Fruit fly (Drosophila melanogaster): ENCODE data around the gene eff.

Gene eff

dm6 chr3R:14740658-14741191 is 394 bp downstream of the eff start (continued):
- TF ChIP-seq Dbx (GFP tag; IDR thresholded peaks at IDR 0.05) (peak; percentile 81), CG17829 (tag; optimal IDR thresholded peaks at IDR 0.05) (peak; percentile 62), emc (GFP tag; optimal IDR thresholded peaks at IDR 0.05) (peak; percentile 33), CG10654 (GFP tag; optimal IDR thresholded peaks at IDR 0.05) (no peak), CG13775 (GFP tag; optimal IDR thresholded peaks at IDR 0.05) (peak; percentile 38), sima (GFP tag; optimal IDR thresholded peaks at IDR 0.05) (no peak), gce (GFP tag; IDR thresholded peaks at IDR 0.05) (no peak; the same call in 2 of the 3 replicates), tx (GFP tag; optimal IDR thresholded peaks at IDR 0.05) (peak; percentile 41), grn (GFP tag; optimal IDR thresholded peaks at IDR 0.05) (no peak), aop (GFP tag; IDR thresholded peaks at IDR 0.05) (peak; percentile 7; the same call in 1 of the 2 replicates), Atf-2 (GFP tag; optimal IDR thresholded peaks at IDR 0.05) (peak; percentile 52), MESR4 (GFP tag; optimal IDR thresholded peaks at IDR 0.05) (peak; percentile 77), stc (GFP tag; IDR thresholded peaks at IDR 0.05) (no peak), CkIIα-i1 (GFP tag; IDR thresholded peaks at IDR 0.05) (no peak), CG3281 (GFP tag; optimal IDR thresholded peaks at IDR 0.05) (peak; percentile 64), Awh (GFP tag; IDR thresholded peaks at IDR 0.05) (no peak), CG17568 (GFP tag; optimal IDR thresholded peaks at IDR 0.05) (no peak), Trl (optimal IDR thresholded peaks at IDR 0.05) (no peak), Trl (GFP tag; optimal IDR thresholded peaks at IDR 0.05) (peak; percentile 69), MTF-1 (GFP tag; optimal IDR thresholded peaks at IDR 0.05; ENCODE audit: borderline replicate concordance) (peak; percentile 40), CG7357 (GFP tag; IDR thresholded peaks at IDR 0.05) (peak; percentile 42; the same call in 1 of the 3 replicates), Opbp (GFP tag; IDR thresholded peaks at IDR 0.05; ENCODE audit: partially characterized antibody) (0 out of 3 replicates have a peak, but pooled peaks have one; percentile 46), Drgx (GFP tag; IDR thresholded peaks at IDR 0.05) (peak; percentile 65), tll (GFP tag; optimal IDR thresholded peaks at IDR 0.05) (peak in 1 of 2 experiments; percentile 21), CG14667 (GFP tag; IDR thresholded peaks at IDR 0.05) (peak; percentile 20; the same call in 1 of the 2 replicates), CG10321 (GFP tag; IDR thresholded peaks at IDR 0.05) (peak; percentile 99), trem (tag; optimal IDR thresholded peaks at IDR 0.05) (peak; percentile 26), run (tag; optimal IDR thresholded peaks at IDR 0.05) (peak; percentile 13), CG4282 (GFP tag; optimal IDR thresholded peaks at IDR 0.05) (peak; percentile 34), CG14441 (GFP tag; IDR thresholded peaks at IDR 0.05) (peak; percentile 46; the same call in 1 of the 2 replicates), CG6854 (GFP tag; optimal IDR thresholded peaks at IDR 0.05) (peak; percentile 64), Lhr (GFP tag; optimal IDR thresholded peaks at IDR 0.05) (peak; percentile 60), fd102C (GFP tag; optimal IDR thresholded peaks at IDR 0.05) (no peak), CG12942 (GFP tag; optimal IDR thresholded peaks at IDR 0.05) (peak; percentile 54), gt (GFP tag; IDR thresholded peaks at IDR 0.05) (peak; percentile 18; the same call in 1 of the 2 replicates), caup (GFP tag; optimal IDR thresholded peaks at IDR 0.05; ENCODE audit: severe bottlenecking) (peak; percentile 69), ham (GFP tag; IDR thresholded peaks at IDR 0.05) (no peak), bbx (GFP tag; IDR thresholded peaks at IDR 0.05; ENCODE audit: partially characterized antibody) (peak; percentile 39), Ets65A (GFP tag) (peak; percentile 99), CG7963 (GFP tag; IDR thresholded peaks at IDR 0.05; ENCODE audit: partially characterized antibody) (0 out of 3 replicates have a peak, but pooled peaks have one; percentile 23), gcm (GFP tag; optimal IDR thresholded peaks at IDR 0.05) (peak; percentile 49), Ets97D (GFP tag; optimal IDR thresholded peaks at IDR 0.05) (peak; percentile 92), sug (tag; optimal IDR thresholded peaks at IDR 0.05) (peak; percentile 52), Aef1 (GFP tag; IDR thresholded peaks at IDR 0.05) (peak; percentile 57; the same call in 2 of the 3 replicates), CG6791 (GFP tag; IDR thresholded peaks at IDR 0.05; ENCODE audit: partially characterized antibody) (peak; percentile 49; the same call in 2 of the 3 replicates), CG7786 (GFP tag; optimal IDR thresholded peaks at IDR 0.05) (peak; percentile 76), Optix (GFP tag; IDR thresholded peaks at IDR 0.05) (peak; percentile 52; the same call in 2 of the 3 replicates), CG15514 (GFP tag; optimal IDR thresholded peaks at IDR 0.05) (peak; percentile 74), NC2α (GFP tag; optimal IDR thresholded peaks at IDR 0.05) (peak; percentile 52), CG17385 (GFP tag; optimal IDR thresholded peaks at IDR 0.05) (peak; percentile 10)

Measured in whole organism, embryonic.